Worm (Caenorhabditis elegans) whole organism, early embryonic: ENCODE results near the gene stc-1.

Source experiments
- B0310.2 ChIP-seq: sonication (generic microtip); optimal IDR thresholded peaks from 2 replicates; lab custom pipeline; 2016; ENCODE audit warnings: mild to moderate bottlenecking, missing genetic modification characterization, missing compliant biosample characterization
- F13C5.2 ChIP-seq: sonication (generic microtip); optimal IDR thresholded peaks from 2 replicates; lab custom pipeline; 2017; ENCODE audit warnings: mild to moderate bottlenecking, missing genetic modification characterization, inconsistent platforms, missing compliant biosample characterization
- aly-1 ChIP-seq: sonication (generic microtip); optimal IDR thresholded peaks from 2 replicates; lab custom pipeline; 2016; ENCODE audit warnings: missing genetic modification characterization, missing compliant biosample characterization
- ama-1 ChIP-seq: fragments of 150-350 bp; optimal IDR thresholded peaks from 2 replicates; lab custom pipeline; 2014
- ceh-13 ChIP-seq: fragments of 200-800 bp; sonication (Bioruptor generic); optimal IDR thresholded peaks from 2 replicates; lab custom pipeline; 2018; ENCODE audit warnings: mild to moderate bottlenecking, missing genetic modification characterization, missing compliant biosample characterization
- ceh-36 ChIP-seq: sonication (generic microtip); optimal IDR thresholded peaks from 2 replicates; lab custom pipeline; 2016; ENCODE audit warnings: missing genetic modification characterization, inconsistent platforms, missing compliant biosample characterization
- ets-7 ChIP-seq: sonication (generic microtip); optimal IDR thresholded peaks from 2 replicates; lab custom pipeline; 2016; ENCODE audit warnings: missing genotype, missing genetic modification characterization, missing compliant biosample characterization
- flt-1 ChIP-seq: fragments of 200-800 bp; sonication (Bioruptor generic); IDR thresholded peaks from 2 replicates; pipeline ENCODE4 v1.3.6; 2022; ENCODE audit warnings: missing genetic modification characterization, missing compliant biosample characterization
- hmbx-1 ChIP-seq: sonication (generic microtip); optimal IDR thresholded peaks from 2 replicates; lab custom pipeline; 2016; ENCODE audit warnings: mild to moderate bottlenecking, missing genetic modification characterization, missing compliant biosample characterization
- hmg-4 ChIP-seq: fragments of 200-800 bp; sonication (Bioruptor generic); optimal IDR thresholded peaks from 2 replicates; lab custom pipeline; 2018; ENCODE audit warnings: mild to moderate bottlenecking, missing genetic modification characterization, missing compliant biosample characterization
- hnd-1 ChIP-seq: sonication (generic microtip); optimal IDR thresholded peaks from 2 replicates; lab custom pipeline; 2016; ENCODE audit warnings: missing genetic modification characterization, missing compliant biosample characterization
- pes-1 ChIP-seq: fragments of 200-800 bp; sonication (Bioruptor generic); IDR thresholded peaks from 2 replicates; pipeline ENCODE4 v1.3.6; 2022; ENCODE audit warnings: missing genetic modification reagents, missing genetic modification characterization, missing compliant biosample characterization
- scrt-1 ChIP-seq: fragments of 200-800 bp; sonication (Bioruptor generic); IDR thresholded peaks from 2 replicates; pipeline ENCODE4 v1.3.6; 2022; ENCODE audit warnings: missing genetic modification characterization, missing compliant biosample characterization
- sea-1 ChIP-seq: fragments of 200-800 bp; sonication (Bioruptor generic); conservative IDR thresholded peaks from 2 replicates; pipeline ENCODE4 v1.3.6; 2022; ENCODE audit warnings: missing genetic modification characterization, missing compliant biosample characterization
- tbx-11 ChIP-seq: fragments of 200-800 bp; sonication (Bioruptor generic); IDR thresholded peaks from 2 replicates; pipeline ENCODE4 v1.3.6; 2022; ENCODE audit warnings: missing genetic modification characterization, missing compliant biosample characterization
- tbx-37 ChIP-seq: fragments of 200-800 bp; sonication (Bioruptor generic); conservative IDR thresholded peaks from 2 replicates; pipeline ENCODE4 v1.3.6; 2022; ENCODE audit warnings: missing genetic modification reagents, missing genetic modification characterization, missing compliant biosample characterization
- tra-4 ChIP-seq: sonication (generic microtip); optimal IDR thresholded peaks from 2 replicates; lab custom pipeline; 2017; ENCODE audit warnings: missing genetic modification characterization, missing compliant biosample characterization

Gene stc-1

ce11 chrII:8575184-8575583 is 9.2 kb upstream of the stc-1 start, which contains the start of gene puf-5:
TSS of gene puf-5 (plus strand) at chrII:8575541.
- TF ChIP-seq ceh-13: no peak
- TF ChIP-seq sea-1 (GFP tag; lab: Robert Waterston, UW): no peak
- no peak for TF ChIP-seq scrt-1 (GFP tag; lab: Robert Waterston, UW)
- no peak for TF ChIP-seq tbx-37 (GFP tag; lab: Robert Waterston, UW)
- TF ChIP-seq tbx-11: no peak

- TF ChIP-seq aly-1 (tag; lab: Kevin White, UChicago): no peak
- TF ChIP-seq scrt-1 (GFP tag; lab: Robert Waterston, UW): no peak
- no peak for TF ChIP-seq pes-1 (GFP tag; lab: Robert Waterston, UW)
Measured at ce11 chrII:8573044-8573443, 7.1 kb upstream of the stc-1 start, which contains the start of gene F54C9.7. TSS of gene F54C9.7 (plus strand) at chrII:8573344.

ce11 chrII:8570977-8571376 is 5.0 kb upstream of the stc-1 start, which contains the start of gene bcs-1:
TSS of gene bcs-1 (plus strand) at chrII:8571085.
- TF ChIP-seq tbx-11: no peak
- TF ChIP-seq ceh-13: no peak
- no peak for TF ChIP-seq flt-1 (GFP tag; lab: Robert Waterston, UW)
- TF ChIP-seq scrt-1 (GFP tag; lab: Robert Waterston, UW): no peak
- TF ChIP-seq tbx-37 (GFP tag; lab: Robert Waterston, UW): no peak
- TF ChIP-seq ceh-36 (tag; lab: Kevin White, UChicago): no peak
- no peak for TF ChIP-seq tra-4 (tag; lab: Kevin White, UChicago)
- no peak for TF ChIP-seq aly-1 (tag; lab: Kevin White, UChicago)
- no peak for TF ChIP-seq F13C5.2

DNA sequence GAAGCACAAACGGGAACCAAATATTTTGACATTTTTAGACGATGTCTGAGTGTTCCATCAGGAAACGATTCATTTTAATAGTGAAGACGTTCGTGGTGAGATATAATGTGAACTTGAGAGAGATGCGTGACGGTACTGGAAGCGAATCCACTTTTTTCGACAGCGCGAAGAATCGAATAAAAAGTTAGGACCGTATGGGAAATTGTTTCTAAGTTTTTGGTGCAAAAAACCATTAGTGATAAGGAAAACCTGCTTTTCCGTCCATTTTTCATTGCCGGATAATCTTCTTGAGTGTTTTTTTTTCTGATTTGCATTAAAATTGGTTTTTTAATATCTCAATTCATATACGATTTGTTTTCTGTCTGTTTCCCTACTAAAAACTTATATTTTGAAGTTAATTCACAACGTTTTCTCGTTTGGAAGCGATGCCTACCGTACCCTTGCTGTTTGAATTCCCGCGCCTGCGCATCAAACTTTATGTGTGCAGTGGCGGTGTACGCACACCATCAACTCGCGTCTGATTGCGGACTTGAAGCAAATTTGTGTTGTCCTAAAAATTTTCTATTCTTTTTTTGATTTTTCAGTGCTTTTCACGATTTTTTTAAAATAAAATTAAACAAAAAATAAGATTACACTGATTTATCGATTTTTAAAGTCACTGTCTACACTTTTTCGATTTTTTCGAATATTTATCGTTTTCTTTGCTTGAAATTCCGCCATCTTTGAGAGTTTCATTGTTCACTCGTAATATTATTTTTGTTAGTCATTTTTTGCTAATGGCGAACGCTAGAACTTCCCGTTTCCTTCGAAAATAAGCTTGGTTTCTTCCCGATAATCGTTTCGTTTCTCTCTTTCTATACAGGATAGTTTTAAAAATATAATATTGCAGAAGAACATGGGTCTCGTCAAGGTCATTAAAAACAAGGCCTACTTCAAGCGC is 3.4 kb upstream of the stc-1 start, which contains the start of the genes col-38 and rpl-5:
Gene col-38 (minus strand): TSS at position 51 of the 940 bp plus-strand sequence.
Gene rpl-5 (plus strand): TSS at position 890 of the 940 bp plus-strand sequence.
- TF ChIP-seq hnd-1 (tag; lab: Kevin White, UChicago) (no peak), hmg-4 (GFP tag; lab: Kevin White, UChicago) (peak; percentile 39), B0310.2 (tag; lab: Kevin White, UChicago) (no peak), sea-1 (GFP tag; lab: Robert Waterston, UW) (no peak), tbx-11 (no peak), pes-1 (GFP tag; lab: Robert Waterston, UW) (no peak), scrt-1 (GFP tag; lab: Robert Waterston, UW) (no peak), ceh-36 (tag; lab: Kevin White, UChicago) (no peak), ets-7 (no peak), aly-1 (tag; lab: Kevin White, UChicago) (no peak), flt-1 (GFP tag; lab: Robert Waterston, UW) (peak; percentile 38; the same call in 1 of the 2 replicates), tbx-37 (GFP tag; lab: Robert Waterston, UW) (no peak), hmbx-1 (tag; lab: Kevin White, UChicago) (no peak), F13C5.2 (peak; percentile 73), tra-4 (tag; lab: Kevin White, UChicago) (no peak), ceh-13 (no peak), ama-1 (lab: Kevin White, UChicago) (no peak)

DNA sequence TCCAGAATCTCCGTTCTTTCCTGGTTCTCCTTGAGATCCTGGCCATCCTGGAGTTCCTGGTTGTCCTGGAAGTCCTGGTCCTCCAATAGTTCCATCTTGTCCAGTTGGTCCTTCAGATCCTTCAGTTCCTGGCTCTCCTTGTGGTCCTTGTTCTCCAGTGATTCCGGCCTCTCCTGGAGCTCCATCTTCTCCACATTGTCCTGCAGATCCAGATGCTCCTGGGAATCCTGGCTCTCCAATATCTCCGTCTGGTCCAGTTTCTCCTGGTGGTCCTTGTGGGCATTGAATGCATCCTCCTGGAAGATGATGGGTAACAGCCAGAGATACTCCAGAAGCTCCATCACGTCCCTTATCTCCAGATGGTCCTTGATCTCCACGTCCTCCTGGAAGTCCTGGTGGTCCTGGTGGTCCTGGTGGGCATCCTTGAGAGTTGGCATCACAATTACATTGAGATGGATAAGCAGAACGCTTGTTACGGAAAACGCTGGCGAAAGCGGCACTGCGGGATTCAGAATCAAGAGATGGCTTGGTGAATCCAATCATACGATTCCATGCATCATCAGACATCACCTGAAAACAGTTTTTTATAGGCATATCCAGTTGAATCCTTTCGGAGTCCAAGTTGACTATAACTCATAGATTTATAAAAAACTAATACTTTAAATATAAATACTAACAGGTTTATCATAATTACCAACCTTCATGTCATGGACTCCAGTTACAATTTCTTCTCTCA is 2.5 kb upstream of the stc-1 start:
- TF ChIP-seq sea-1 (GFP tag; lab: Robert Waterston, UW) (0 out of 2 replicates have a peak, but pooled peaks have one; percentile 30), F13C5.2 (no peak), hmbx-1 (tag; lab: Kevin White, UChicago) (no peak)

ce11 chrII:8566806-8567266 is 897 bp upstream of the stc-1 start, which contains the start of gene F54C9.3:
TSS of gene F54C9.3 (minus strand) at chrII:8566856.
- no peak for TF ChIP-seq scrt-1 (GFP tag; lab: Robert Waterston, UW)

- no peak for TF ChIP-seq ceh-36 (tag; lab: Kevin White, UChicago)
- TF ChIP-seq flt-1 (GFP tag; lab: Robert Waterston, UW): no peak
- TF ChIP-seq scrt-1 (GFP tag; lab: Robert Waterston, UW): no peak
- TF ChIP-seq sea-1 (GFP tag; lab: Robert Waterston, UW): no peak
- no peak for TF ChIP-seq ama-1 (lab: Kevin White, UChicago)
Measured at ce11 chrII:8562002-8562401, 3.9 kb downstream of the stc-1 start, which contains the start of gene F54C9.14. TSS of gene F54C9.14 (plus strand) at chrII:8562302.

ce11 chrII:8561227-8561626 is 4.7 kb downstream of the stc-1 start, which contains the start of gene iff-2:
TSS of gene iff-2 (minus strand) at chrII:8561367.
- TF ChIP-seq ama-1 (lab: Kevin White, UChicago) (no peak), F13C5.2 (peak; percentile 95), flt-1 (GFP tag; lab: Robert Waterston, UW) (peak; percentile 57; the same call in 1 of the 2 replicates), aly-1 (tag; lab: Kevin White, UChicago) (peak; percentile 69), sea-1 (GFP tag; lab: Robert Waterston, UW) (peak; percentile 70), tbx-37 (GFP tag; lab: Robert Waterston, UW) (peak; percentile 35), ceh-36 (tag; lab: Kevin White, UChicago) (peak; percentile 9), scrt-1 (GFP tag; lab: Robert Waterston, UW) (0 out of 2 replicates have a peak, but pooled peaks have one; percentile 55), hmg-4 (GFP tag; lab: Kevin White, UChicago) (peak; percentile 84), B0310.2 (tag; lab: Kevin White, UChicago) (no peak), tbx-11 (no peak), tra-4 (tag; lab: Kevin White, UChicago) (peak; percentile 50), pes-1 (GFP tag; lab: Robert Waterston, UW) (no peak), ets-7 (peak; percentile 8)
